Worm (Caenorhabditis elegans): ENCODE results near the gene C03B8.3.

ce11 chrIII:7672411-7672810, 39.7 kb upstream of the C03B8.3 start:
- no peak for TF ChIP-seq cog-1 (tag; optimal IDR thresholded peaks at IDR 0.05)
- TF ChIP-seq tab-1 (GFP tag; IDR thresholded peaks at IDR 0.05) = no peak
- TF ChIP-seq ztf-29 (GFP tag; IDR thresholded peaks at IDR 0.05) = no peak
- no peak for TF ChIP-seq flt-1 (GFP tag; IDR thresholded peaks at IDR 0.05)
- no peak for TF ChIP-seq med-1 (GFP tag; optimal IDR thresholded peaks at IDR 0.05; ENCODE audit: insufficient read depth)
- no peak for TF ChIP-seq ztf-23 (GFP tag; IDR thresholded peaks at IDR 0.05)
- no peak for TF ChIP-seq T22C8.4 (GFP tag; IDR thresholded peaks at IDR 0.05)
- TF ChIP-seq klf-2 (GFP tag; conservative IDR thresholded peaks at IDR 0.05) = no peak
- TF ChIP-seq ref-1 (GFP tag; conservative IDR thresholded peaks at IDR 0.05) = no peak

Data from whole organism, midembryonic.